Fruit fly (Drosophila melanogaster): ENCODE results near the gene Dad1.

- TF ChIP-seq CG7101 (tag; optimal IDR thresholded peaks at IDR 0.05): no peak
- no peak for TF ChIP-seq cic (GFP tag; optimal IDR thresholded peaks at IDR 0.05)
- no peak for TF ChIP-seq CG1620 (GFP tag; optimal IDR thresholded peaks at IDR 0.05)
- TF ChIP-seq bab1 (GFP tag; optimal IDR thresholded peaks at IDR 0.05): peak; percentile 20
Measured at dm6 chr2L:8334705-8335104, 49.2 kb downstream of the Dad1 start.
